Fruit fly (Drosophila melanogaster) whole organism, embryonic: Measurements from ENCODE around the gene Kdm5.

Source experiments
- B-H2 ChIP-seq: fragments of 200-800 bp; sonication (Bioruptor generic); optimal IDR thresholded peaks from 2 replicates; lab custom pipeline; 2018; ENCODE audit warnings: missing biosample characterization, mild to moderate bottlenecking, missing genetic modification characterization
- CG10366 ChIP-seq: fragments of 200-800 bp; sonication (Bioruptor generic); IDR thresholded peaks from 2 replicates; pipeline ENCODE4 v1.3.6; 2022; ENCODE audit warnings: missing biosample characterization, missing genetic modification characterization
- CG11696 ChIP-seq: fragments of 200-800 bp; sonication (Bioruptor generic); IDR thresholded peaks from 2 replicates; pipeline ENCODE4 v1.3.6; 2022; ENCODE audit warnings: missing biosample characterization, missing genetic modification characterization
- CG11723 ChIP-seq: fragments of 200-800 bp; sonication (Bioruptor generic); optimal IDR thresholded peaks from 2 replicates; lab custom pipeline; 2017; ENCODE audit warnings: missing biosample characterization, mild to moderate bottlenecking, missing genetic modification characterization
- CG12155 ChIP-seq: fragments of 200-800 bp; sonication (Bioruptor generic); optimal IDR thresholded peaks from 3 replicates; lab custom pipeline; 2016; ENCODE audit warnings: missing biosample characterization, missing genetic modification characterization
- CG15011 ChIP-seq: fragments of 200-800 bp; sonication (Bioruptor generic); optimal IDR thresholded peaks from 3 replicates; lab custom pipeline; 2018; ENCODE audit warnings: missing biosample characterization, mild to moderate bottlenecking, missing genetic modification characterization
- CG17361 ChIP-seq: fragments of 200-800 bp; sonication (Bioruptor generic); IDR thresholded peaks from 3 replicates; pipeline ENCODE4 v1.3.6; 2022; ENCODE audit warnings: missing biosample characterization, missing genetic modification characterization
- CG18262 ChIP-seq: fragments of 200-800 bp; optimal IDR thresholded peaks from 3 replicates; lab custom pipeline; 2019; ENCODE audit warnings: missing biosample characterization, mild to moderate bottlenecking, missing genetic modification characterization, moderate library complexity
- CG18599 ChIP-seq: fragments of 200-800 bp; sonication (Bioruptor generic); optimal IDR thresholded peaks from 3 replicates; lab custom pipeline; 2017; ENCODE audit warnings: missing biosample characterization, missing genetic modification characterization, mild to moderate bottlenecking, moderate library complexity, missing genetic modification reagents
- CG30403 ChIP-seq: fragments of 200-800 bp; sonication (Bioruptor generic); optimal IDR thresholded peaks from 3 replicates; lab custom pipeline; 2016; ENCODE audit warnings: missing biosample characterization, missing genetic modification characterization
- CG3995 ChIP-seq: fragments of 200-800 bp; sonication (Bioruptor generic); optimal IDR thresholded peaks from 3 replicates; lab custom pipeline; 2016; ENCODE audit warnings: missing biosample characterization, missing genetic modification characterization
- CG4282 ChIP-seq: fragments of 200-800 bp; sonication (Bioruptor generic); optimal IDR thresholded peaks from 2 replicates; lab custom pipeline; 2016; ENCODE audit warnings: missing biosample characterization, missing genetic modification characterization
- CG4424 ChIP-seq: fragments of 200-800 bp; sonication (Bioruptor generic); optimal IDR thresholded peaks from 3 replicates; lab custom pipeline; 2016; ENCODE audit warnings: missing biosample characterization, missing genetic modification characterization
- CG7963 ChIP-seq: fragments of 200-800 bp; sonication (Bioruptor generic); IDR thresholded peaks from 3 replicates; pipeline ENCODE4 v1.3.6; 2022; ENCODE audit warnings: missing biosample characterization, missing genetic modification characterization; ENCODE audit not compliant: partially characterized antibody
- CG8388 ChIP-seq: fragments of 200-800 bp; sonication (Bioruptor generic); optimal IDR thresholded peaks from 2 replicates; lab custom pipeline; 2019; ENCODE audit warnings: missing biosample characterization, mild to moderate bottlenecking, missing genetic modification characterization, moderate library complexity
- CkIIα-i1 ChIP-seq: fragments of 200-800 bp; sonication (Bioruptor generic); IDR thresholded peaks from 2 replicates; pipeline ENCODE4 v1.3.6; 2022; ENCODE audit warnings: missing biosample characterization, missing genetic modification characterization
- D19A ChIP-seq: fragments of 200-800 bp; optimal IDR thresholded peaks from 3 replicates; lab custom pipeline; 2019; ENCODE audit warnings: missing biosample characterization, mild to moderate bottlenecking, missing genetic modification characterization, moderate library complexity
- ERR ChIP-seq: fragments of 200-800 bp; sonication (Bioruptor generic); optimal IDR thresholded peaks from 2 replicates; lab custom pipeline; 2016; ENCODE audit warnings: missing biosample characterization, missing genetic modification characterization
- Hand ChIP-seq: fragments of 200-800 bp; sonication (Bioruptor generic); optimal IDR thresholded peaks from 2 replicates; lab custom pipeline; 2017; ENCODE audit warnings: mild to moderate bottlenecking, missing biosample characterization, missing genetic modification reagents, missing genetic modification characterization
- Lhr ChIP-seq: fragments of 200-800 bp; sonication (Bioruptor generic); optimal IDR thresholded peaks from 3 replicates; lab custom pipeline; 2017; ENCODE audit warnings: mild to moderate bottlenecking, missing biosample characterization, missing genetic modification reagents, missing genetic modification characterization
- NC2β ChIP-seq: fragments of 200-800 bp; sonication (Bioruptor generic); optimal IDR thresholded peaks from 2 replicates; lab custom pipeline; 2016; ENCODE audit warnings: missing biosample characterization, missing genetic modification characterization
- NfI ChIP-seq: fragments of 200-800 bp; sonication (Bioruptor generic); optimal IDR thresholded peaks from 3 replicates; lab custom pipeline; 2018; ENCODE audit warnings: missing biosample characterization, mild to moderate bottlenecking, missing genetic modification characterization, moderate library complexity
- Oaz ChIP-seq: fragments of 200-800 bp; sonication (Bioruptor generic); IDR thresholded peaks from 2 replicates; pipeline ENCODE4 v1.3.6; 2022; ENCODE audit warnings: missing biosample characterization, missing genetic modification characterization
- Scr ChIP-seq: fragments of 200-800 bp; sonication (Bioruptor generic); IDR thresholded peaks from 2 replicates; pipeline ENCODE4 v1.3.6; 2022; ENCODE audit warnings: missing biosample characterization, missing genetic modification characterization; ENCODE audit not compliant: partially characterized antibody
- Sox102F ChIP-seq: fragments of 200-800 bp; sonication (Bioruptor generic); optimal IDR thresholded peaks from 2 replicates; lab custom pipeline; 2018; ENCODE audit warnings: missing biosample characterization, mild to moderate bottlenecking, missing genetic modification characterization, moderate library complexity
- TFAM ChIP-seq: fragments of 200-800 bp; sonication (Bioruptor generic); optimal IDR thresholded peaks from 2 replicates; lab custom pipeline; 2017; ENCODE audit warnings: missing biosample characterization, missing genetic modification characterization, inconsistent platforms
- Tbp ChIP-seq: fragments of >200 bp; optimal IDR thresholded peaks from 2 replicates; lab custom pipeline; 2018; ENCODE audit warnings: missing biosample characterization, missing genetic modification characterization
- YL-1 ChIP-seq: fragments of 200-800 bp; sonication (Bioruptor generic); optimal IDR thresholded peaks from 3 replicates; lab custom pipeline; 2017; ENCODE audit warnings: missing biosample characterization, mild to moderate bottlenecking, missing genetic modification characterization
- ap ChIP-seq: fragments of 200-800 bp; sonication (Bioruptor generic); IDR thresholded peaks from 2 replicates; pipeline ENCODE4 v1.3.6; 2022; ENCODE audit warnings: missing biosample characterization, missing genetic modification characterization
- bab2 ChIP-seq: fragments of 200-800 bp; sonication (Bioruptor generic); optimal IDR thresholded peaks from 2 replicates; lab custom pipeline; 2016; ENCODE audit warnings: missing biosample characterization, missing genetic modification characterization
- chinmo ChIP-seq: fragments of 200-800 bp; sonication (Bioruptor generic); IDR thresholded peaks from 4 replicates; pipeline ENCODE4 v1.3.6; 2022; ENCODE audit warnings: missing biosample characterization, missing genetic modification characterization; ENCODE audit not compliant: partially characterized antibody
- fd3F ChIP-seq: fragments of 200-800 bp; sonication (Bioruptor generic); optimal IDR thresholded peaks from 2 replicates; lab custom pipeline; 2018; ENCODE audit warnings: missing biosample characterization, mild to moderate bottlenecking, missing genetic modification characterization, moderate library complexity
- gcm ChIP-seq: fragments of 200-800 bp; sonication (Bioruptor generic); optimal IDR thresholded peaks from 2 replicates; lab custom pipeline; 2019; ENCODE audit warnings: missing biosample characterization, mild to moderate bottlenecking, missing genetic modification characterization, moderate library complexity
- gem ChIP-seq: fragments of 200-800 bp; sonication (Bioruptor generic); optimal IDR thresholded peaks from 2 replicates; lab custom pipeline; 2019; ENCODE audit warnings: missing biosample characterization, mild to moderate bottlenecking, missing genetic modification characterization, moderate library complexity
- hbn ChIP-seq: fragments of 200-800 bp; sonication (Bioruptor generic); IDR thresholded peaks from 2 replicates; pipeline ENCODE4 v1.3.6; 2022; ENCODE audit warnings: missing biosample characterization, missing genetic modification characterization; ENCODE audit not compliant: partially characterized antibody
- hkb ChIP-seq, 2 experiments: fragments of 200-800 bp in 1 of 2; fragments of >200 bp in 1 of 2; sonication (Bioruptor generic) in 1 of 2; IDR thresholded peaks in 1 of 2; optimal IDR thresholded peaks in 1 of 2; 2 replicates each; pipeline versions ENCODE4 v1.3.6 to Lab custom; 2017 to 2022; ENCODE audit warnings: missing biosample characterization in 1 of 2, missing genetic modification characterization in 1 of 2
- ind ChIP-seq: fragments of 200-800 bp; sonication (Bioruptor generic); optimal IDR thresholded peaks from 3 replicates; lab custom pipeline; 2016; ENCODE audit warnings: missing biosample characterization, missing genetic modification characterization
- klu ChIP-seq: fragments of 200-800 bp; sonication (Bioruptor generic); IDR thresholded peaks from 2 replicates; pipeline ENCODE4 v1.3.6; 2022; ENCODE audit warnings: missing biosample characterization, missing genetic modification characterization
- maf-S ChIP-seq: fragments of 200-800 bp; sonication (Bioruptor generic); optimal IDR thresholded peaks from 2 replicates; lab custom pipeline; 2016; ENCODE audit warnings: missing biosample characterization, missing genetic modification characterization
- nerfin-1 ChIP-seq: fragments of 200-800 bp; sonication (Bioruptor generic); optimal IDR thresholded peaks from 3 replicates; lab custom pipeline; 2019; ENCODE audit warnings: missing biosample characterization, mild to moderate bottlenecking, missing genetic modification characterization, moderate library complexity
- pita ChIP-seq: fragments of 200-800 bp; sonication (Bioruptor generic); optimal IDR thresholded peaks from 2 replicates; lab custom pipeline; 2017; ENCODE audit warnings: missing biosample characterization, mild to moderate bottlenecking, missing genetic modification characterization
- prd ChIP-seq, 3 experiments: fragments of >200 bp in 2 of 3; fragments of 200-800 bp in 1 of 3; sonication (Bioruptor generic) in 1 of 3; optimal IDR thresholded peaks in 2 of 3; IDR thresholded peaks in 1 of 3; 2 replicates in 2 of 3; 3 replicates in 1 of 3; pipeline versions ENCODE4 v1.3.6 to Lab custom; 2017 to 2022; ENCODE audit warnings: missing biosample characterization in 1 of 3, missing genetic modification characterization in 1 of 3
- repo ChIP-seq: fragments of 200-800 bp; sonication (Bioruptor generic); optimal IDR thresholded peaks from 2 replicates; lab custom pipeline; 2016; ENCODE audit warnings: missing biosample characterization, missing genetic modification characterization
- sob ChIP-seq: fragments of 200-800 bp; sonication (Bioruptor generic); IDR thresholded peaks from 2 replicates; pipeline ENCODE4 v1.3.6; 2022; ENCODE audit warnings: missing biosample characterization, missing genetic modification characterization
- toy ChIP-seq: fragments of 200-800 bp; sonication (Bioruptor generic); IDR thresholded peaks from 2 replicates; pipeline ENCODE4 v1.3.6; 2022; ENCODE audit warnings: missing biosample characterization, missing genetic modification characterization
- unpg ChIP-seq: fragments of 200-800 bp; sonication (Bioruptor generic); optimal IDR thresholded peaks from 3 replicates; lab custom pipeline; 2018; ENCODE audit warnings: missing biosample characterization, mild to moderate bottlenecking, missing genetic modification characterization, moderate library complexity
- vfl ChIP-seq: fragments of 200-800 bp; sonication (Bioruptor generic); optimal IDR thresholded peaks from 2 replicates; lab custom pipeline; 2016; ENCODE audit warnings: missing biosample characterization, missing genetic modification characterization

The Kdm5 gene

dm6 chr2L:5943229-5944078, 55.8 kb downstream of the Kdm5 start, which contains the start of the genes Sfp26Ad and Gpdh1 (continued):
- peak; percentile 82 for TF ChIP-seq CG4424 (GFP tag; lab: Kevin White, UChicago)
- peak; percentile 83 for TF ChIP-seq ind (GFP tag; lab: Kevin White, UChicago)
- peak; percentile 83 for TF ChIP-seq CG30403 (GFP tag; lab: Kevin White, UChicago)
- peak; percentile 66 for TF ChIP-seq CG8388 (GFP tag; lab: Kevin White, UChicago)
- TF ChIP-seq unpg (GFP tag; lab: Kevin White, UChicago): peak; percentile 68
- TF ChIP-seq CG17361 (GFP tag; lab: Robert Waterston, UW): peak; percentile 74; the same call in 2 of the 3 replicates
- peak; percentile 62 for TF ChIP-seq CG4282 (GFP tag; lab: Kevin White, UChicago)
- no peak for TF ChIP-seq Tbp (GFP tag; lab: Kevin White, UChicago)
- peak; percentile 12 for TF ChIP-seq CG15011
- no peak; the same call in 2 of the 3 replicates for TF ChIP-seq CG7963 (GFP tag; lab: Robert Waterston, UW)
- TF ChIP-seq gem (tag; lab: Kevin White, UChicago): peak; percentile 79
- TF ChIP-seq nerfin-1: peak; percentile 35
- TF ChIP-seq bab2 (GFP tag; lab: Kevin White, UChicago): peak; percentile 72
- TF ChIP-seq fd3F (GFP tag; lab: Kevin White, UChicago): peak; percentile 74
- TF ChIP-seq CkIIα-i1 (GFP tag; lab: Robert Waterston, UW): no peak
- peak; percentile 63 for TF ChIP-seq CG18262 (tag; lab: Kevin White, UChicago)
- peak; percentile 25 for TF ChIP-seq D19A (tag; lab: Kevin White, UChicago)
- TF ChIP-seq CG3995 (GFP tag; lab: Kevin White, UChicago): peak; percentile 50
- peak; percentile 88 for TF ChIP-seq CG18599 (GFP tag; lab: Kevin White, UChicago)
- peak; percentile 65 for TF ChIP-seq Sox102F (GFP tag; lab: Kevin White, UChicago)
- peak; percentile 46; the same call in 1 of the 2 replicates for TF ChIP-seq klu (GFP tag; lab: Robert Waterston, UW)
- peak; percentile 63 for TF ChIP-seq Scr (GFP tag; lab: Robert Waterston, UW)
- no peak for TF ChIP-seq prd (optimal IDR thresholded peaks at IDR 0.05; lab: Kevin White, UChicago)
- peak; percentile 74 for TF ChIP-seq prd (GFP tag; IDR thresholded peaks at IDR 0.05; lab: Robert Waterston, UW)
- TF ChIP-seq CG12155 (GFP tag; lab: Kevin White, UChicago): peak; percentile 85
- TF ChIP-seq chinmo (GFP tag; lab: Robert Waterston, UW): peak; percentile 94; the same call in 3 of the 4 replicates
- peak; percentile 62 for TF ChIP-seq Hand (GFP tag; lab: Kevin White, UChicago)
- no peak for TF ChIP-seq pita (GFP tag; lab: Kevin White, UChicago)
- no peak for TF ChIP-seq toy (GFP tag; lab: Robert Waterston, UW)
- peak; percentile 22 for TF ChIP-seq TFAM
- TF ChIP-seq sob: peak; percentile 84
- TF ChIP-seq CG11723 (GFP tag; lab: Kevin White, UChicago): peak; percentile 57
- peak; percentile 80 for TF ChIP-seq NC2β (GFP tag; lab: Kevin White, UChicago)
- TF ChIP-seq CG11696 (GFP tag; lab: Robert Waterston, UW): no peak
- no peak for TF ChIP-seq hkb (optimal IDR thresholded peaks at IDR 0.05; lab: Kevin White, UChicago)
- peak; percentile 74 for TF ChIP-seq hkb (GFP tag; IDR thresholded peaks at IDR 0.05; lab: Robert Waterston, UW)
- peak; percentile 85 for TF ChIP-seq B-H2 (GFP tag; lab: Kevin White, UChicago)
- no peak for TF ChIP-seq Oaz (GFP tag; lab: Robert Waterston, UW)
- peak; percentile 55 for TF ChIP-seq Lhr (GFP tag; lab: Kevin White, UChicago)
- TF ChIP-seq vfl (GFP tag; lab: Kevin White, UChicago): peak; percentile 81
- peak; percentile 64 for TF ChIP-seq CG10366 (GFP tag; lab: Robert Waterston, UW)
- TF ChIP-seq ap (GFP tag; lab: Robert Waterston, UW): no peak
- TF ChIP-seq NfI (GFP tag; lab: Kevin White, UChicago): peak; percentile 82
- TF ChIP-seq gcm (GFP tag; lab: Kevin White, UChicago): peak; percentile 71
- TF ChIP-seq hbn (GFP tag; lab: Robert Waterston, UW): no peak; the same call in 1 of the 2 replicates
- peak; percentile 72 for TF ChIP-seq ERR (GFP tag; lab: Kevin White, UChicago)
- TF ChIP-seq maf-S: peak; percentile 80
- peak; percentile 72 for TF ChIP-seq repo (GFP tag; lab: Kevin White, UChicago)
- TF ChIP-seq YL-1 (GFP tag; lab: Kevin White, UChicago): peak; percentile 23
